Worm (Caenorhabditis elegans) whole organism, L1 larva: ENCODE measurements around the gene srh-42.
A peak's percentile ranks its signal among the peaks of the same experiment; 100 is the strongest.

Source experiments
- F16B12.6 ChIP-seq: fragments of 150-350 bp; optimal IDR thresholded peaks from 2 replicates; lab custom pipeline; 2014; ENCODE audit warnings: missing biosample characterization, missing genetic modification characterization
- ceh-82 ChIP-seq, 3 experiments: fragments of 150-350 bp in 1 of 3; sonication (generic microtip) in 2 of 3; optimal IDR thresholded peaks; 2 replicates each; lab custom pipeline; 2014 to 2017; ENCODE audit warnings: missing biosample characterization in 3 of 3, missing genetic modification characterization in 3 of 3
- dpl-1 ChIP-seq, 3 experiments: fragments of 150-350 bp in 2 of 3; sonication (generic microtip) in 1 of 3; optimal IDR thresholded peaks; 2 replicates each; lab custom pipeline; 2014 to 2017; ENCODE audit warnings: missing biosample characterization in 3 of 3, missing genetic modification characterization in 3 of 3, missing genetic modification reagents in 3 of 3
- lin-15B ChIP-seq: fragments of 150-350 bp; sonication (generic microtip); optimal IDR thresholded peaks from 3 replicates; lab custom pipeline; 2014; ENCODE audit warnings: missing biosample characterization, missing genetic modification characterization
- lin-35 ChIP-seq, 2 experiments: fragments of 150-350 bp; optimal IDR thresholded peaks; 2 replicates each; lab custom pipeline; 2014; ENCODE audit warnings: missing biosample characterization in 2 of 2, missing genetic modification characterization in 2 of 2, missing genetic modification reagents in 2 of 2
- mab-9 ChIP-seq: fragments of 200-800 bp; sonication (Bioruptor generic); IDR thresholded peaks from 2 replicates; pipeline ENCODE4 v1.3.6; 2022; ENCODE audit warnings: missing genetic modification reagents, missing genetic modification characterization, missing compliant biosample characterization
- mdl-1 ChIP-seq, 2 experiments: fragments of 150-350 bp; optimal IDR thresholded peaks; 2 replicates each; lab custom pipeline; 2014 to 2017; ENCODE audit warnings: missing biosample characterization in 2 of 2, missing genetic modification characterization in 2 of 2, inconsistent platforms in 1 of 2
- nhr-11 ChIP-seq: fragments of 150-350 bp; optimal IDR thresholded peaks from 2 replicates; lab custom pipeline; 2014; ENCODE audit warnings: missing biosample characterization, missing genetic modification characterization
- nhr-85 ChIP-seq: sonication (generic microtip); peaks from one replicate; lab custom pipeline; 2016; ENCODE audit warnings: missing genetic modification characterization, inconsistent platforms, missing compliant biosample characterization
- rnt-1 ChIP-seq: sonication (generic microtip); optimal IDR thresholded peaks from 2 replicates; lab custom pipeline; 2016; ENCODE audit warnings: mild to moderate bottlenecking, missing genetic modification characterization, moderate library complexity, missing compliant biosample characterization
- swsn-7 ChIP-seq: sonication (generic microtip); optimal IDR thresholded peaks from 2 replicates; lab custom pipeline; 2016; ENCODE audit warnings: missing genetic modification characterization, missing compliant biosample characterization
- tbx-2 ChIP-seq: sonication (generic microtip); optimal IDR thresholded peaks from 2 replicates; lab custom pipeline; 2016; ENCODE audit warnings: missing genetic modification characterization, missing compliant biosample characterization
- vab-15 ChIP-seq: sonication (generic microtip); optimal IDR thresholded peaks from 2 replicates; lab custom pipeline; 2017; ENCODE audit warnings: missing genotype, mild to moderate bottlenecking, missing genetic modification characterization, missing compliant biosample characterization
- zip-4 ChIP-seq: fragments of 200-800 bp; sonication (Bioruptor generic); optimal IDR thresholded peaks from 2 replicates; lab custom pipeline; 2018; ENCODE audit warnings: mild to moderate bottlenecking, missing genetic modification characterization, moderate library complexity, missing compliant biosample characterization

ce11 chrII:14251400-14251940 lies 37.4 kb downstream of the srh-42 start:
- TF ChIP-seq mdl-1 (tag; optimal IDR thresholded peaks at IDR 0.05; lab: Kevin White, UChicago) (peak; percentile 8 to 89), vab-15 (tag; lab: Kevin White, UChicago) (peak; percentile 54), nhr-11 (tag; lab: Kevin White, UChicago) (peak; percentile 15), nhr-85 (peak; percentile 98), rnt-1 (tag; lab: Kevin White, UChicago) (peak; percentile 92), tbx-2 (peak; percentile 94), dpl-1 (GFP tag; optimal IDR thresholded peaks at IDR 0.05; lab: Kevin White, UChicago) (peak; percentile 96 to 97 (median 96)), ceh-82 (tag; optimal IDR thresholded peaks at IDR 0.05; lab: Kevin White, UChicago) (peak; percentile 76 to 85 (median 81)), zip-4 (GFP tag; lab: Kevin White, UChicago) (peak; percentile 82), lin-15B (tag; lab: Kevin White, UChicago) (peak; percentile 50), swsn-7 (tag; lab: Kevin White, UChicago) (peak; percentile 92), lin-35 (GFP tag; optimal IDR thresholded peaks at IDR 0.05; lab: Kevin White, UChicago) (peak; percentile 96 to 97), F16B12.6 (tag; lab: Kevin White, UChicago) (peak; percentile 54), mab-9 (GFP tag; lab: Robert Waterston, UW) (peak; percentile 65)
